Worm (Caenorhabditis elegans): ENCODE measurements around the gene dct-7.

DNA sequence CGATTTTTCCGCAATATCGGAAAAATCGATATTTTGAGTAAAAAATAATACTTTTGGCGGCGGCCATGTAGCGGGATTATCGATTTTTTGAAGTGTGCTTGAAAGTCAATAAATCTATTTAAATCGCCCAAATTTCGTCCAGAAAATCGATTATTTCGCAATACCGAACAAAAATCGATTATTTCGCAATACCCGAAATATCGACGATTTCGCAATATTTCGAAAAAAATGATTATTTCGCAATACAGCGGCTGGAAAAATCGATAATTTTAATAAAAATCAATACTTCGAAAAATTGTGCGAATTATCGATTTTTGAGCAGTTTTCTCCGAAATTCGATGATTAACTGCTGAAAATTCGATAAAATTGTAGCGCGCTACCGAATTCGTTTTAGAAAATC is 27.7 kb upstream of the dct-7 start:
- no peak for TF ChIP-seq nhr-77 (tag; optimal IDR thresholded peaks at IDR 0.05)
- no peak for TF ChIP-seq nhr-76 (tag; optimal IDR thresholded peaks at IDR 0.05)
- no peak for TF ChIP-seq nhr-48 (tag; optimal IDR thresholded peaks at IDR 0.05)
- no peak for TF ChIP-seq daf-16 (GFP tag; optimal IDR thresholded peaks at IDR 0.05)
- no peak for TF ChIP-seq daf-16 (tag; optimal IDR thresholded peaks at IDR 0.05)
- TF ChIP-seq lin-29 (GFP tag; IDR thresholded peaks at IDR 0.05): no peak
- no peak for TF ChIP-seq fos-1 (tag; optimal IDR thresholded peaks at IDR 0.05)
- no peak for TF ChIP-seq Y5F2A.4 (GFP tag; optimal IDR thresholded peaks at IDR 0.05)
- TF ChIP-seq zag-1 (tag; optimal IDR thresholded peaks at IDR 0.05): no peak
- no peak for TF ChIP-seq lin-13 (GFP tag; optimal IDR thresholded peaks at IDR 0.05)
- no peak for TF ChIP-seq ama-1 (optimal IDR thresholded peaks at IDR 0.05)
- TF ChIP-seq zip-11 (GFP tag; IDR thresholded peaks at IDR 0.05): no peak
- no peak for TF ChIP-seq nhr-28 (tag; optimal IDR thresholded peaks at IDR 0.05)

Measured in whole organism, L4 larva.